Worm (Caenorhabditis elegans): ENCODE results near the gene C02C6.14.

The C02C6.14 gene

ce11 chrX:15564338-15564737 lies 26.9 kb downstream of the C02C6.14 start:
- TF ChIP-seq ztf-23 (GFP tag; IDR thresholded peaks at IDR 0.05): no peak
- no peak for TF ChIP-seq med-1 (GFP tag; optimal IDR thresholded peaks at IDR 0.05; ENCODE audit: insufficient read depth)
- no peak for TF ChIP-seq tab-1 (GFP tag; IDR thresholded peaks at IDR 0.05)
- TF ChIP-seq cog-1 (tag; optimal IDR thresholded peaks at IDR 0.05): no peak
- TF ChIP-seq T22C8.4 (GFP tag; IDR thresholded peaks at IDR 0.05): no peak
- no peak for TF ChIP-seq flt-1 (GFP tag; IDR thresholded peaks at IDR 0.05)
- TF ChIP-seq klf-2 (GFP tag; conservative IDR thresholded peaks at IDR 0.05): no peak
- no peak for TF ChIP-seq ztf-29 (GFP tag; IDR thresholded peaks at IDR 0.05)
- no peak for TF ChIP-seq ref-1 (GFP tag; conservative IDR thresholded peaks at IDR 0.05)

ce11 chrX:15566640-15567039 lies 29.2 kb downstream of the C02C6.14 start:
- TF ChIP-seq ztf-29 (GFP tag; IDR thresholded peaks at IDR 0.05) (no peak), med-1 (GFP tag; optimal IDR thresholded peaks at IDR 0.05; ENCODE audit: insufficient read depth) (no peak), ztf-23 (GFP tag; IDR thresholded peaks at IDR 0.05) (0 out of 2 replicates have a peak, but pooled peaks have one; percentile 29), cog-1 (tag; optimal IDR thresholded peaks at IDR 0.05) (no peak), tab-1 (GFP tag; IDR thresholded peaks at IDR 0.05) (no peak), flt-1 (GFP tag; IDR thresholded peaks at IDR 0.05) (0 out of 2 replicates have a peak, but pooled peaks have one; percentile 42), ref-1 (GFP tag; conservative IDR thresholded peaks at IDR 0.05) (no peak)

- TF ChIP-seq T22C8.4 (GFP tag; IDR thresholded peaks at IDR 0.05) (no peak), ztf-23 (GFP tag; IDR thresholded peaks at IDR 0.05) (0 out of 2 replicates have a peak, but pooled peaks have one; percentile 13), cog-1 (tag; optimal IDR thresholded peaks at IDR 0.05) (no peak)
Observed at ce11 chrX:15567986-15568940, 30.8 kb downstream of the C02C6.14 start, which contains the start of gene dyn-1. Gene dyn-1, plus strand, starts transcription at chrX:15568890.

- TF ChIP-seq tab-1 (GFP tag; IDR thresholded peaks at IDR 0.05): no peak
- no peak for TF ChIP-seq ztf-29 (GFP tag; IDR thresholded peaks at IDR 0.05)
- no peak for TF ChIP-seq flt-1 (GFP tag; IDR thresholded peaks at IDR 0.05)
- TF ChIP-seq ref-1 (GFP tag; conservative IDR thresholded peaks at IDR 0.05): no peak
- no peak for TF ChIP-seq T22C8.4 (GFP tag; IDR thresholded peaks at IDR 0.05)
- no peak for TF ChIP-seq cog-1 (tag; optimal IDR thresholded peaks at IDR 0.05)
- no peak for TF ChIP-seq med-1 (GFP tag; optimal IDR thresholded peaks at IDR 0.05; ENCODE audit: insufficient read depth)
- no peak for TF ChIP-seq klf-2 (GFP tag; conservative IDR thresholded peaks at IDR 0.05)
- TF ChIP-seq ztf-23 (GFP tag; IDR thresholded peaks at IDR 0.05): no peak
Observed at ce11 chrX:15569633-15570032, 32.2 kb downstream of the C02C6.14 start.

- TF ChIP-seq ztf-23 (GFP tag; IDR thresholded peaks at IDR 0.05): no peak
- 0 out of 2 replicates have a peak, but pooled peaks have one; percentile 4 for TF ChIP-seq flt-1 (GFP tag; IDR thresholded peaks at IDR 0.05)
- no peak for TF ChIP-seq ztf-29 (GFP tag; IDR thresholded peaks at IDR 0.05)
- no peak for TF ChIP-seq T22C8.4 (GFP tag; IDR thresholded peaks at IDR 0.05)
- TF ChIP-seq tab-1 (GFP tag; IDR thresholded peaks at IDR 0.05): no peak
Observed at ce11 chrX:15572021-15572420, 34.6 kb downstream of the C02C6.14 start.

ce11 chrX:15575460-15575859 lies 38.0 kb downstream of the C02C6.14 start:
- TF ChIP-seq ztf-29 (GFP tag; IDR thresholded peaks at IDR 0.05) (no peak), flt-1 (GFP tag; IDR thresholded peaks at IDR 0.05) (no peak), ref-1 (GFP tag; conservative IDR thresholded peaks at IDR 0.05) (no peak), tab-1 (GFP tag; IDR thresholded peaks at IDR 0.05) (no peak), cog-1 (tag; optimal IDR thresholded peaks at IDR 0.05) (no peak), med-1 (GFP tag; optimal IDR thresholded peaks at IDR 0.05; ENCODE audit: insufficient read depth) (no peak), T22C8.4 (GFP tag; IDR thresholded peaks at IDR 0.05) (no peak), ztf-23 (GFP tag; IDR thresholded peaks at IDR 0.05) (no peak), klf-2 (GFP tag; conservative IDR thresholded peaks at IDR 0.05) (no peak)

- TF ChIP-seq T22C8.4 (GFP tag; IDR thresholded peaks at IDR 0.05) (no peak), klf-2 (GFP tag; conservative IDR thresholded peaks at IDR 0.05) (no peak), med-1 (GFP tag; optimal IDR thresholded peaks at IDR 0.05; ENCODE audit: insufficient read depth) (no peak), cog-1 (tag; optimal IDR thresholded peaks at IDR 0.05) (no peak)
Observed at ce11 chrX:15576942-15577341, 39.5 kb downstream of the C02C6.14 start, which contains the start of gene K09A9.6. Gene K09A9.6, plus strand, starts transcription at chrX:15577242.

ce11 chrX:15585144-15585543 lies 47.7 kb downstream of the C02C6.14 start:
- TF ChIP-seq flt-1 (GFP tag; IDR thresholded peaks at IDR 0.05) (no peak), tab-1 (GFP tag; IDR thresholded peaks at IDR 0.05) (no peak), ztf-29 (GFP tag; IDR thresholded peaks at IDR 0.05) (no peak), klf-2 (GFP tag; conservative IDR thresholded peaks at IDR 0.05) (no peak), ref-1 (GFP tag; conservative IDR thresholded peaks at IDR 0.05) (no peak), cog-1 (tag; optimal IDR thresholded peaks at IDR 0.05) (no peak), med-1 (GFP tag; optimal IDR thresholded peaks at IDR 0.05; ENCODE audit: insufficient read depth) (no peak), ztf-23 (GFP tag; IDR thresholded peaks at IDR 0.05) (no peak), T22C8.4 (GFP tag; IDR thresholded peaks at IDR 0.05) (no peak)

ce11 chrX:15586192-15586591 lies 48.7 kb downstream of the C02C6.14 start:
- TF ChIP-seq tab-1 (GFP tag; IDR thresholded peaks at IDR 0.05) (no peak), flt-1 (GFP tag; IDR thresholded peaks at IDR 0.05) (no peak), ztf-23 (GFP tag; IDR thresholded peaks at IDR 0.05) (no peak), T22C8.4 (GFP tag; IDR thresholded peaks at IDR 0.05) (no peak), ztf-29 (GFP tag; IDR thresholded peaks at IDR 0.05) (no peak), cog-1 (tag; optimal IDR thresholded peaks at IDR 0.05) (no peak), ref-1 (GFP tag; conservative IDR thresholded peaks at IDR 0.05) (no peak), med-1 (GFP tag; optimal IDR thresholded peaks at IDR 0.05; ENCODE audit: insufficient read depth) (no peak), klf-2 (GFP tag; conservative IDR thresholded peaks at IDR 0.05) (no peak)

Data from whole organism, midembryonic.